Fruit fly (Drosophila melanogaster): ENCODE data around the gene lic.

Gene lic

dm6 chrX:13128750-13129152, 37.8 kb downstream of the lic start, which contains the start of the genes CG32638, CG15717 and MFS10 (continued):
- TF ChIP-seq ERR (GFP tag; optimal IDR thresholded peaks at IDR 0.05) (peak; percentile 23), CG10462 (GFP tag; optimal IDR thresholded peaks at IDR 0.05) (no peak), CoRest (tag; optimal IDR thresholded peaks at IDR 0.05) (peak; percentile 19), hbn (GFP tag; IDR thresholded peaks at IDR 0.05; ENCODE audit: partially characterized antibody) (peak; percentile 28; the same call in 1 of the 2 replicates), lab (GFP tag; optimal IDR thresholded peaks at IDR 0.05) (peak; percentile 19), CG8944 (GFP tag; optimal IDR thresholded peaks at IDR 0.05) (no peak), oc (tag; optimal IDR thresholded peaks at IDR 0.05) (peak; percentile 17), bigmax (GFP tag; optimal IDR thresholded peaks at IDR 0.05) (peak; percentile 88), Deaf1 (tag; optimal IDR thresholded peaks at IDR 0.05) (peak; percentile 9), gsb (GFP tag; IDR thresholded peaks at IDR 0.05) (no peak), nau (GFP tag; optimal IDR thresholded peaks at IDR 0.05) (no peak), CG8924 (tag; optimal IDR thresholded peaks at IDR 0.05) (peak; percentile 11), Oli (tag; optimal IDR thresholded peaks at IDR 0.05) (no peak), CG31441 (GFP tag; IDR thresholded peaks at IDR 0.05) (0 out of 2 replicates have a peak, but pooled peaks have one; percentile 31), CG16813 (GFP tag; IDR thresholded peaks at IDR 0.05; ENCODE audit: partially characterized antibody) (0 out of 3 replicates have a peak, but pooled peaks have one; percentile 20), CG7987 (GFP tag; optimal IDR thresholded peaks at IDR 0.05) (peak; percentile 38), CG5953 (GFP tag; IDR thresholded peaks at IDR 0.05) (no peak), CG2712 (tag; optimal IDR thresholded peaks at IDR 0.05) (peak; percentile 33), CG11093 (GFP tag; IDR thresholded peaks at IDR 0.05) (no peak), HmgZ (tag; optimal IDR thresholded peaks at IDR 0.05) (peak; percentile 83), Poxn (GFP tag; IDR thresholded peaks at IDR 0.05) (no peak), ftz-f1 (GFP tag; optimal IDR thresholded peaks at IDR 0.05) (peak; percentile 64), scrt (GFP tag; optimal IDR thresholded peaks at IDR 0.05) (peak; percentile 73), CG33213 (GFP tag; optimal IDR thresholded peaks at IDR 0.05) (peak; percentile 60), wdn (GFP tag; IDR thresholded peaks at IDR 0.05) (no peak), hkb (optimal IDR thresholded peaks at IDR 0.05) (no peak), hkb (GFP tag; IDR thresholded peaks at IDR 0.05) (no peak), lbe (GFP tag; optimal IDR thresholded peaks at IDR 0.05) (no peak), Ravus (GFP tag; IDR thresholded peaks at IDR 0.05) (no peak), so (GFP tag; IDR thresholded peaks at IDR 0.05) (no peak; the same call in 2 of the 3 replicates), pfk (GFP tag; optimal IDR thresholded peaks at IDR 0.05) (peak; percentile 23), Mes4 (GFP tag; optimal IDR thresholded peaks at IDR 0.05) (peak; percentile 8), CG5245 (GFP tag; optimal IDR thresholded peaks at IDR 0.05) (no peak), phol (tag; optimal IDR thresholded peaks at IDR 0.05) (peak; percentile 28), HmgD (GFP tag; optimal IDR thresholded peaks at IDR 0.05) (peak; percentile 9), CG6791 (GFP tag; IDR thresholded peaks at IDR 0.05; ENCODE audit: partially characterized antibody) (0 out of 3 replicates have a peak, but pooled peaks have one; percentile 50), CG12071 (GFP tag; optimal IDR thresholded peaks at IDR 0.05) (peak; percentile 44), ewg (GFP tag; optimal IDR thresholded peaks at IDR 0.05) (peak; percentile 43), ara (GFP tag; IDR thresholded peaks at IDR 0.05) (no peak), z (GFP tag; IDR thresholded peaks at IDR 0.05) (no peak), CG10267 (tag; optimal IDR thresholded peaks at IDR 0.05) (peak; percentile 37), CG15269 (tag; optimal IDR thresholded peaks at IDR 0.05) (peak; percentile 10), dimm (GFP tag; IDR thresholded peaks at IDR 0.05) (no peak), Kr (GFP tag; optimal IDR thresholded peaks at IDR 0.05) (no peak), CG31365 (tag; optimal IDR thresholded peaks at IDR 0.05) (peak; percentile 72), MBD-R2 (GFP tag; IDR thresholded peaks at IDR 0.05) (peak; percentile 80), gt (GFP tag; IDR thresholded peaks at IDR 0.05) (no peak), bab2 (GFP tag; optimal IDR thresholded peaks at IDR 0.05) (no peak), dpn (GFP tag; optimal IDR thresholded peaks at IDR 0.05) (peak in 1 of 2 experiments; percentile 6), CG12155 (GFP tag; optimal IDR thresholded peaks at IDR 0.05) (peak; percentile 13), gfzf (GFP tag; optimal IDR thresholded peaks at IDR 0.05) (peak; percentile 96)

All from whole organism, embryonic.